Worm (Caenorhabditis elegans): ENCODE results near the gene srw-115.

- TF ChIP-seq alr-1 (tag; optimal IDR thresholded peaks at IDR 0.05) (no peak), nhr-11 (tag; optimal IDR thresholded peaks at IDR 0.05) (no peak), peb-1 (tag; optimal IDR thresholded peaks at IDR 0.05) (no peak)
Observed at ce11 chrV:3010468-3010867, 16.8 kb upstream of the srw-115 start, which contains the start of gene srw-136.

Data from whole organism, L2 larva.